Fruit fly (Drosophila melanogaster): ENCODE data around the gene Hsp68.
A peak's percentile ranks its signal among the peaks of the same experiment; 100 is the strongest.

Gene Hsp68

DNA sequence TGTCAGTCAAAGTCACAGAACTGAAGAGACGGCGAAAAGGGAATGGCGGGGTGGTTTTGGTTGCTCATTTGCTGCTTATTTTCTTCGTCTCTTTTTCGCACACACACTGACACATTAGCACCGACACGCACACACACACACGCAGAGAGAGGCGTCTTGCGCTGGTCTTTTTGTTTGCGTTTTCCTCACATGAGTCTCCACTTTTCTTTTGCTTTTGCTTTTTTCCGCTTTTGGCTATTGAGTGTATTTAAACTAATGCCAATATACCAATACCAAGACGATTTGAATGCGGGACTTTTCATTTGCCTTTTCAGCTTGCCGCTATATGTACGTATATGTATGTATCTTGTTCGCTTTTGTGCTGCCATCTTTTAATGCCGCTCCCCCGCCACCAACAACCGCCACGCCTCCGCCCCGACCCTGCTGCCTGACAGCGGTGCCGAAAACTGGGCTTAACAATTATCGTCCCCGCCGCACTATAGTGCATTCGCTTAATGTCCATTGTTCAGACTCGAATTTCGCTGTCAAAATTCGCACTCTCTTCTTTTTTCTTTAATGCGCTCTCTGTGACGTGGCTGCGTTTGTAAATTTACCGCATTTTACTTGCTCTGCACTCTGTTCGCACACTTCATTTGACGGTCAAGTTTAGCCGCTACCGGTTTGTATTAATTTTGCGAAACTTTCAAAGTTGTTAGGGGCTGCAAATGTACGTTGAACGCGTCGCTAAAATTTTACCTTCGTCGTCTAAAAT, 9.7 kb downstream of the Hsp68 start, which contains the start of gene CG5986 (continued):
- TF ChIP-seq schlank (tag; optimal IDR thresholded peaks at IDR 0.05) (no peak), CG34224 (GFP tag; IDR thresholded peaks at IDR 0.05; ENCODE audit: partially characterized antibody) (no peak), otp (GFP tag; IDR thresholded peaks at IDR 0.05) (no peak), mirr (GFP tag; optimal IDR thresholded peaks at IDR 0.05) (no peak), Med (GFP tag) (peak; percentile 72), sim (GFP tag; IDR thresholded peaks at IDR 0.05) (no peak), bigmax (GFP tag; optimal IDR thresholded peaks at IDR 0.05) (no peak), nom (GFP tag; optimal IDR thresholded peaks at IDR 0.05) (no peak), lola (GFP tag; optimal IDR thresholded peaks at IDR 0.05) (no peak), fd96Cb (tag; optimal IDR thresholded peaks at IDR 0.05) (no peak), Fer1 (GFP tag; optimal IDR thresholded peaks at IDR 0.05) (no peak), MTF-1 (GFP tag; optimal IDR thresholded peaks at IDR 0.05; ENCODE audit: borderline replicate concordance) (no peak), HLH4C (GFP tag; IDR thresholded peaks at IDR 0.05; ENCODE audit: partially characterized antibody) (no peak), CG6813 (GFP tag; optimal IDR thresholded peaks at IDR 0.05) (no peak), MESR4 (GFP tag; optimal IDR thresholded peaks at IDR 0.05) (peak; percentile 58), dpn (GFP tag; optimal IDR thresholded peaks at IDR 0.05) (no peak), Dref (GFP tag; IDR thresholded peaks at IDR 0.05) (no peak), Hmr (GFP tag; optimal IDR thresholded peaks at IDR 0.05) (no peak), CG11560 (tag; IDR thresholded peaks at IDR 0.05) (no peak), Fer3 (tag; optimal IDR thresholded peaks at IDR 0.05) (no peak), CG4282 (GFP tag; optimal IDR thresholded peaks at IDR 0.05) (no peak), CG2889 (GFP tag; IDR thresholded peaks at IDR 0.05) (no peak), Stat92E (GFP tag; optimal IDR thresholded peaks at IDR 0.05) (no peak), phol (tag; optimal IDR thresholded peaks at IDR 0.05) (no peak), CG10431 (GFP tag; optimal IDR thresholded peaks at IDR 0.05) (peak; percentile 44), sd (tag; optimal IDR thresholded peaks at IDR 0.05) (no peak), Sox100B (GFP tag; optimal IDR thresholded peaks at IDR 0.05) (no peak), lab (GFP tag; optimal IDR thresholded peaks at IDR 0.05) (no peak), CG17328 (GFP tag; IDR thresholded peaks at IDR 0.05) (no peak), CG5245 (GFP tag; optimal IDR thresholded peaks at IDR 0.05) (no peak), CG6854 (GFP tag; optimal IDR thresholded peaks at IDR 0.05) (no peak), ems (GFP tag; optimal IDR thresholded peaks at IDR 0.05) (no peak), CG15479 (GFP tag; optimal IDR thresholded peaks at IDR 0.05) (peak; percentile 46), CG4707 (GFP tag; optimal IDR thresholded peaks at IDR 0.05) (no peak), sug (tag; optimal IDR thresholded peaks at IDR 0.05) (peak; percentile 6), CG6791 (GFP tag; IDR thresholded peaks at IDR 0.05; ENCODE audit: partially characterized antibody) (no peak), tna (GFP tag; IDR thresholded peaks at IDR 0.05; ENCODE audit: partially characterized antibody) (peak; percentile 32; the same call in 1 of the 2 replicates), CG10959 (GFP tag; IDR thresholded peaks at IDR 0.05) (no peak), gce (GFP tag; IDR thresholded peaks at IDR 0.05) (no peak), bowl (GFP tag; IDR thresholded peaks at IDR 0.05) (no peak), CG1647 (GFP tag; optimal IDR thresholded peaks at IDR 0.05) (no peak), CG3163 (GFP tag; optimal IDR thresholded peaks at IDR 0.05) (no peak), unc-4 (GFP tag; IDR thresholded peaks at IDR 0.05; ENCODE audit: partially characterized antibody) (no peak), rib (GFP tag; IDR thresholded peaks at IDR 0.05) (peak; percentile 62; the same call in 1 of the 2 replicates), CG7357 (GFP tag; IDR thresholded peaks at IDR 0.05) (no peak), CG34422 (GFP tag; IDR thresholded peaks at IDR 0.05) (peak; percentile 52; the same call in 1 of the 3 replicates), CG30020 (tag; optimal IDR thresholded peaks at IDR 0.05) (no peak), CG31441 (GFP tag; IDR thresholded peaks at IDR 0.05) (no peak)

Data from whole organism, embryonic.